Fruit fly (Drosophila melanogaster) whole organism, embryonic: ENCODE results near the gene CG4004.

ENCODE experiments used
- Asciz ChIP-seq: fragments of 200-800 bp; sonication (Bioruptor generic); optimal IDR thresholded peaks from 2 replicates; lab custom pipeline; 2017; ENCODE audit warnings: missing biosample characterization, mild to moderate bottlenecking, missing genetic modification characterization, missing genetic modification reagents
- CG10267 ChIP-seq: fragments of 200-800 bp; sonication (Bioruptor generic); optimal IDR thresholded peaks from 2 replicates; lab custom pipeline; 2018; ENCODE audit warnings: missing biosample characterization, mild to moderate bottlenecking, missing genetic modification characterization, moderate library complexity
- CG10366 ChIP-seq: fragments of 200-800 bp; sonication (Bioruptor generic); IDR thresholded peaks from 2 replicates; pipeline ENCODE4 v1.3.6; 2022; ENCODE audit warnings: missing biosample characterization, missing genetic modification characterization
- CG10654 ChIP-seq: fragments of 200-800 bp; sonication (Bioruptor generic); optimal IDR thresholded peaks from 2 replicates; lab custom pipeline; 2016; ENCODE audit warnings: missing biosample characterization, missing genetic modification characterization
- CG10979 ChIP-seq: fragments of 200-800 bp; sonication (Bioruptor generic); optimal IDR thresholded peaks from 2 replicates; lab custom pipeline; 2018; ENCODE audit warnings: missing biosample characterization, mild to moderate bottlenecking, missing genetic modification characterization, moderate library complexity
- CG11560 ChIP-seq: fragments of 200-800 bp; sonication (Bioruptor generic); IDR thresholded peaks from 3 replicates; pipeline ENCODE4 v1.3.6; 2022; ENCODE audit warnings: missing biosample characterization, missing genetic modification characterization
- CG12391 ChIP-seq: fragments of 200-800 bp; sonication (Bioruptor generic); optimal IDR thresholded peaks from 3 replicates; lab custom pipeline; 2018; ENCODE audit warnings: missing biosample characterization, mild to moderate bottlenecking, missing genetic modification characterization, moderate library complexity
- CG12659 ChIP-seq: fragments of 200-800 bp; sonication (Bioruptor generic); optimal IDR thresholded peaks from 3 replicates; lab custom pipeline; 2017; ENCODE audit warnings: mild to moderate bottlenecking, missing biosample characterization, missing genetic modification reagents, missing genetic modification characterization
- CG14441 ChIP-seq: fragments of 200-800 bp; sonication (Bioruptor generic); IDR thresholded peaks from 2 replicates; pipeline ENCODE4 v1.3.6; 2022; ENCODE audit warnings: missing biosample characterization, missing genetic modification characterization
- CG15269 ChIP-seq: fragments of 200-800 bp; sonication (Bioruptor generic); optimal IDR thresholded peaks from 2 replicates; lab custom pipeline; 2018; ENCODE audit warnings: missing biosample characterization, mild to moderate bottlenecking, missing genetic modification characterization, moderate library complexity
- CG15601 ChIP-seq: fragments of 200-800 bp; sonication (Bioruptor generic); optimal IDR thresholded peaks from 3 replicates; lab custom pipeline; 2019; ENCODE audit warnings: missing biosample characterization, mild to moderate bottlenecking, missing genetic modification characterization, moderate library complexity
- CG1602 ChIP-seq: fragments of 200-800 bp; sonication (Bioruptor generic); optimal IDR thresholded peaks from 3 replicates; lab custom pipeline; 2016; ENCODE audit warnings: missing biosample characterization, missing genetic modification characterization
- CG18599 ChIP-seq: fragments of 200-800 bp; sonication (Bioruptor generic); optimal IDR thresholded peaks from 3 replicates; lab custom pipeline; 2017; ENCODE audit warnings: missing biosample characterization, missing genetic modification characterization, mild to moderate bottlenecking, moderate library complexity, missing genetic modification reagents
- CG18764 ChIP-seq: fragments of 200-800 bp; sonication (Bioruptor generic); optimal IDR thresholded peaks from 3 replicates; lab custom pipeline; 2016; ENCODE audit warnings: missing biosample characterization, missing genetic modification characterization
- CG31224 ChIP-seq: fragments of 200-800 bp; sonication (Bioruptor generic); IDR thresholded peaks from 2 replicates; pipeline ENCODE4 v1.3.6; 2022; ENCODE audit warnings: missing biosample characterization, missing genetic modification characterization
- CG3281 ChIP-seq: fragments of 200-800 bp; sonication (Bioruptor generic); optimal IDR thresholded peaks from 3 replicates; lab custom pipeline; 2017; ENCODE audit warnings: missing biosample characterization, mild to moderate bottlenecking, missing genetic modification characterization
- CG5180 ChIP-seq: fragments of 200-800 bp; sonication (Bioruptor generic); optimal IDR thresholded peaks from 3 replicates; lab custom pipeline; 2017; ENCODE audit warnings: missing biosample characterization, missing genetic modification characterization, mild to moderate bottlenecking, moderate library complexity, missing genetic modification reagents
- CG6689 ChIP-seq: fragments of 200-800 bp; sonication (Bioruptor generic); IDR thresholded peaks from 2 replicates; pipeline ENCODE4 v1.3.6; 2022; ENCODE audit warnings: missing biosample characterization, missing genetic modification characterization
- CG7271 ChIP-seq: fragments of 200-800 bp; sonication (Bioruptor generic); optimal IDR thresholded peaks from 2 replicates; lab custom pipeline; 2018; ENCODE audit warnings: missing biosample characterization, mild to moderate bottlenecking, missing genetic modification characterization, moderate library complexity
- CG9437 ChIP-seq: fragments of 200-800 bp; sonication (Bioruptor generic); optimal IDR thresholded peaks from 2 replicates; lab custom pipeline; 2018; ENCODE audit warnings: missing biosample characterization, mild to moderate bottlenecking, missing genetic modification characterization
- CG9817 ChIP-seq: fragments of 200-800 bp; sonication (Bioruptor generic); optimal IDR thresholded peaks from 2 replicates; lab custom pipeline; 2018; ENCODE audit warnings: missing biosample characterization, mild to moderate bottlenecking, missing genetic modification characterization, moderate library complexity
- Dad ChIP-seq: fragments of 200-800 bp; sonication (Bioruptor generic); optimal IDR thresholded peaks from 3 replicates; lab custom pipeline; 2016; ENCODE audit warnings: missing biosample characterization, missing genetic modification characterization
- Dek ChIP-seq: fragments of 200-800 bp; sonication (Bioruptor generic); optimal IDR thresholded peaks from 3 replicates; lab custom pipeline; 2019; ENCODE audit warnings: missing biosample characterization, mild to moderate bottlenecking, missing genetic modification characterization, moderate library complexity
- ERR ChIP-seq: fragments of 200-800 bp; sonication (Bioruptor generic); optimal IDR thresholded peaks from 2 replicates; lab custom pipeline; 2016; ENCODE audit warnings: missing biosample characterization, missing genetic modification characterization
- Eip74EF ChIP-seq, 2 experiments: fragments of 200-800 bp in 1 of 2; fragments of >200 bp in 1 of 2; sonication (Bioruptor generic) in 1 of 2; optimal IDR thresholded peaks; 2 replicates each; lab custom pipeline; 2017 to 2019; ENCODE audit warnings: missing biosample characterization in 2 of 2, missing genetic modification characterization in 2 of 2, mild to moderate bottlenecking in 1 of 2, moderate library complexity in 1 of 2
- Hmr ChIP-seq: fragments of 200-800 bp; sonication (Bioruptor generic); optimal IDR thresholded peaks from 3 replicates; lab custom pipeline; 2017; ENCODE audit warnings: mild to moderate bottlenecking, missing biosample characterization, missing genetic modification reagents, missing genetic modification characterization
- Hr78 ChIP-seq, 2 experiments: fragments of 200-800 bp in 1 of 2; fragments of >200 bp in 1 of 2; sonication (Bioruptor generic) in 1 of 2; optimal IDR thresholded peaks; 2 replicates each; lab custom pipeline; 2017 to 2019; ENCODE audit warnings: missing biosample characterization in 2 of 2, missing genetic modification characterization in 2 of 2, mild to moderate bottlenecking in 1 of 2, moderate library complexity in 1 of 2
- Max ChIP-seq: fragments of 200-800 bp; sonication (Bioruptor generic); optimal IDR thresholded peaks from 2 replicates; lab custom pipeline; 2016; ENCODE audit warnings: missing biosample characterization, mild to moderate bottlenecking, missing genetic modification characterization
- Oli ChIP-seq: fragments of 200-800 bp; sonication (Bioruptor generic); optimal IDR thresholded peaks from 2 replicates; lab custom pipeline; 2018; ENCODE audit warnings: missing biosample characterization, mild to moderate bottlenecking, missing genetic modification characterization, moderate library complexity
- YL-1 ChIP-seq: fragments of 200-800 bp; sonication (Bioruptor generic); optimal IDR thresholded peaks from 3 replicates; lab custom pipeline; 2017; ENCODE audit warnings: missing biosample characterization, mild to moderate bottlenecking, missing genetic modification characterization
- abd-A ChIP-seq: fragments of 200-800 bp; sonication (Bioruptor generic); optimal IDR thresholded peaks from 3 replicates; lab custom pipeline; 2019; ENCODE audit warnings: missing biosample characterization, mild to moderate bottlenecking, missing genetic modification characterization, moderate library complexity
- al ChIP-seq: fragments of 200-800 bp; sonication (Bioruptor generic); IDR thresholded peaks from 2 replicates; pipeline ENCODE4 v1.3.6; 2022; ENCODE audit warnings: missing biosample characterization, missing genetic modification characterization
- bowl ChIP-seq: fragments of 200-800 bp; sonication (Bioruptor generic); IDR thresholded peaks from 2 replicates; pipeline ENCODE4 v1.3.6; 2022; ENCODE audit warnings: missing biosample characterization, missing genetic modification characterization
- btn ChIP-seq: fragments of 200-800 bp; sonication (Bioruptor generic); optimal IDR thresholded peaks from 2 replicates; lab custom pipeline; 2016; ENCODE audit warnings: missing biosample characterization, missing genetic modification characterization
- cas ChIP-seq: fragments of 200-800 bp; sonication (Bioruptor generic); IDR thresholded peaks from 2 replicates; pipeline ENCODE4 v1.3.6; 2022; ENCODE audit warnings: missing biosample characterization, missing genetic modification characterization
- cg ChIP-seq: fragments of 200-800 bp; sonication (Bioruptor generic); optimal IDR thresholded peaks from 3 replicates; lab custom pipeline; 2019; ENCODE audit warnings: missing biosample characterization, mild to moderate bottlenecking, missing genetic modification characterization, moderate library complexity
- chinmo ChIP-seq: fragments of 200-800 bp; sonication (Bioruptor generic); IDR thresholded peaks from 4 replicates; pipeline ENCODE4 v1.3.6; 2022; ENCODE audit warnings: missing biosample characterization, missing genetic modification characterization; ENCODE audit not compliant: partially characterized antibody
- esg ChIP-seq: fragments of 200-800 bp; sonication (Bioruptor generic); conservative IDR thresholded peaks from 2 replicates; pipeline ENCODE4 v1.3.6; 2022; ENCODE audit warnings: missing biosample characterization, missing genetic modification characterization
- exex ChIP-seq: fragments of 200-800 bp; sonication (Bioruptor generic); optimal IDR thresholded peaks from 4 replicates; lab custom pipeline; 2018; ENCODE audit warnings: missing biosample characterization, mild to moderate bottlenecking, missing genetic modification characterization, moderate library complexity
- grau ChIP-seq: fragments of 200-800 bp; optimal IDR thresholded peaks from 3 replicates; lab custom pipeline; 2019; ENCODE audit warnings: missing biosample characterization, mild to moderate bottlenecking, missing genetic modification characterization, moderate library complexity
- ind ChIP-seq: fragments of 200-800 bp; sonication (Bioruptor generic); optimal IDR thresholded peaks from 3 replicates; lab custom pipeline; 2016; ENCODE audit warnings: missing biosample characterization, missing genetic modification characterization
- pros ChIP-seq: fragments of 200-800 bp; sonication (Bioruptor generic); optimal IDR thresholded peaks from 3 replicates; lab custom pipeline; 2019; ENCODE audit warnings: missing biosample characterization, mild to moderate bottlenecking, missing genetic modification characterization, moderate library complexity
- psq ChIP-seq: fragments of 200-800 bp; sonication (Bioruptor generic); optimal IDR thresholded peaks from 2 replicates; lab custom pipeline; 2017; ENCODE audit warnings: missing biosample characterization, missing genetic modification characterization
- scrt ChIP-seq: fragments of 200-800 bp; sonication (Bioruptor generic); optimal IDR thresholded peaks from 2 replicates; lab custom pipeline; 2018; ENCODE audit warnings: missing biosample characterization, mild to moderate bottlenecking, missing genetic modification characterization, moderate library complexity
- sna ChIP-seq: fragments of 200-800 bp; sonication (Bioruptor generic); IDR thresholded peaks from 2 replicates; pipeline ENCODE4 v1.3.6; 2022; ENCODE audit warnings: missing biosample characterization, missing genetic modification characterization; ENCODE audit not compliant: partially characterized antibody
- stc ChIP-seq: fragments of 200-800 bp; sonication (Bioruptor generic); IDR thresholded peaks from 2 replicates; pipeline ENCODE4 v1.3.6; 2022; ENCODE audit warnings: missing biosample characterization, missing genetic modification characterization

CG4004 gene

dm6 chrX:12747746-12748710 lies 4.0 kb downstream of the CG4004 start (continued):
- TF ChIP-seq CG9437 (GFP tag; lab: Kevin White, UChicago) (peak; percentile 61), CG12391 (peak; percentile 81), grau (tag; lab: Kevin White, UChicago) (peak; percentile 78), scrt (GFP tag; lab: Kevin White, UChicago) (peak; percentile 4), abd-A (tag; lab: Kevin White, UChicago) (peak; percentile 52), Eip74EF (GFP tag; optimal IDR thresholded peaks at IDR 0.05; lab: Kevin White, UChicago) (peak in 1 of 2 experiments; percentile 59), CG18764 (GFP tag; lab: Kevin White, UChicago) (peak; percentile 6), CG15269 (tag; lab: Kevin White, UChicago) (peak; percentile 61), stc (GFP tag; lab: Robert Waterston, UW) (0 out of 2 replicates have a peak, but pooled peaks have one; percentile 32), Hmr (GFP tag; lab: Kevin White, UChicago) (peak; percentile 63), ind (peak; percentile 33), CG7271 (tag; lab: Kevin White, UChicago) (peak; percentile 86), CG18599 (GFP tag; lab: Kevin White, UChicago) (peak; percentile 64), Max (GFP tag; lab: Kevin White, UChicago) (no peak), exex (tag; lab: Kevin White, UChicago) (peak; percentile 23), btn (GFP tag; lab: Kevin White, UChicago) (no peak), YL-1 (GFP tag; lab: Kevin White, UChicago) (no peak), Hr78 (GFP tag; optimal IDR thresholded peaks at IDR 0.05; lab: Kevin White, UChicago) (peak in 1 of 2 experiments; percentile 49), CG10267 (peak; percentile 76), CG10654 (GFP tag; lab: Kevin White, UChicago) (peak; percentile 15), CG1602 (GFP tag; lab: Kevin White, UChicago) (peak; percentile 40), Dek (tag; lab: Kevin White, UChicago) (peak; percentile 4), CG12659 (GFP tag; lab: Kevin White, UChicago) (peak; percentile 42), CG6689 (GFP tag; lab: Robert Waterston, UW) (peak; percentile 54)

- no peak for TF ChIP-seq CG9817 (tag; lab: Kevin White, UChicago)
- no peak for TF ChIP-seq CG10979 (tag; lab: Kevin White, UChicago)
- TF ChIP-seq cg (GFP tag; lab: Kevin White, UChicago): peak; percentile 53
- 0 out of 2 replicates have a peak, but pooled peaks have one; percentile 5 for TF ChIP-seq CG31224 (GFP tag; lab: Robert Waterston, UW)
- TF ChIP-seq pros (GFP tag; lab: Kevin White, UChicago): peak; percentile 37
- peak; percentile 66 for TF ChIP-seq CG5180 (GFP tag; lab: Kevin White, UChicago)
- no peak for TF ChIP-seq esg (GFP tag; lab: Robert Waterston, UW)
- TF ChIP-seq Asciz (GFP tag; lab: Kevin White, UChicago): no peak
- TF ChIP-seq chinmo (GFP tag; lab: Robert Waterston, UW): 0 out of 4 replicates have a peak, but pooled peaks have one; percentile 61
- TF ChIP-seq psq (GFP tag; lab: Kevin White, UChicago): no peak
- no peak for TF ChIP-seq CG14441 (GFP tag; lab: Robert Waterston, UW)
- TF ChIP-seq cas (GFP tag; lab: Robert Waterston, UW): no peak
- TF ChIP-seq CG15601 (tag; lab: Kevin White, UChicago): no peak
- TF ChIP-seq Oli (tag; lab: Kevin White, UChicago): no peak
- TF ChIP-seq al: no peak
- TF ChIP-seq bowl (GFP tag; lab: Robert Waterston, UW): no peak
- TF ChIP-seq CG11560 (tag; lab: Robert Waterston, UW): no peak
- no peak for TF ChIP-seq ERR (GFP tag; lab: Kevin White, UChicago)
- no peak for TF ChIP-seq sna (GFP tag; lab: Robert Waterston, UW)
- no peak for TF ChIP-seq CG10366 (GFP tag; lab: Robert Waterston, UW)
- TF ChIP-seq CG3281 (GFP tag; lab: Kevin White, UChicago): no peak
- TF ChIP-seq Dad: no peak
Observed at dm6 chrX:12748967-12749366, 5.0 kb downstream of the CG4004 start.
